Fruit fly (Drosophila melanogaster) whole organism, embryonic: ENCODE data around the gene CG17344.
A peak's percentile ranks its signal among the peaks of the same experiment; 100 is the strongest.

Experiments used
- Abd-B ChIP-seq: fragments of 200-800 bp; sonication (Bioruptor generic); optimal IDR thresholded peaks from 2 replicates; lab custom pipeline; 2018; ENCODE audit warnings: missing biosample characterization, mild to moderate bottlenecking, missing genetic modification characterization, moderate library complexity
- Bdp1 ChIP-seq: fragments of 200-800 bp; sonication (Bioruptor generic); optimal IDR thresholded peaks from 3 replicates; lab custom pipeline; 2016; ENCODE audit warnings: missing biosample characterization, missing genetic modification characterization
- CG10147 ChIP-seq: fragments of 200-800 bp; sonication (Bioruptor generic); optimal IDR thresholded peaks from 2 replicates; lab custom pipeline; 2019; ENCODE audit warnings: missing biosample characterization, mild to moderate bottlenecking, missing genetic modification characterization, moderate library complexity
- CG10959 ChIP-seq: fragments of 200-800 bp; sonication (Bioruptor generic); IDR thresholded peaks from 2 replicates; pipeline ENCODE4 v1.3.6; 2022; ENCODE audit warnings: missing biosample characterization, missing genetic modification characterization
- CG12236 ChIP-seq: fragments of 200-800 bp; sonication (Bioruptor generic); optimal IDR thresholded peaks from 2 replicates; lab custom pipeline; 2016; ENCODE audit warnings: missing biosample characterization, missing genetic modification characterization
- CG12659 ChIP-seq: fragments of 200-800 bp; sonication (Bioruptor generic); optimal IDR thresholded peaks from 3 replicates; lab custom pipeline; 2017; ENCODE audit warnings: mild to moderate bottlenecking, missing biosample characterization, missing genetic modification reagents, missing genetic modification characterization
- CG13775 ChIP-seq: fragments of 200-800 bp; sonication (Bioruptor generic); optimal IDR thresholded peaks from 3 replicates; lab custom pipeline; 2017; ENCODE audit warnings: missing biosample characterization, mild to moderate bottlenecking, missing genetic modification characterization
- CG14860 ChIP-seq: fragments of 200-800 bp; sonication (Bioruptor generic); IDR thresholded peaks from 3 replicates; pipeline ENCODE4 v1.3.6; 2022; ENCODE audit warnings: missing biosample characterization, missing genetic modification characterization; ENCODE audit not compliant: partially characterized antibody
- CG15073 ChIP-seq: fragments of 200-800 bp; sonication (Bioruptor generic); optimal IDR thresholded peaks from 2 replicates; lab custom pipeline; 2016; ENCODE audit warnings: missing biosample characterization, missing genetic modification characterization
- CG15269 ChIP-seq: fragments of 200-800 bp; sonication (Bioruptor generic); optimal IDR thresholded peaks from 2 replicates; lab custom pipeline; 2018; ENCODE audit warnings: missing biosample characterization, mild to moderate bottlenecking, missing genetic modification characterization, moderate library complexity
- CG15479 ChIP-seq: fragments of 200-800 bp; sonication (Bioruptor generic); optimal IDR thresholded peaks from 3 replicates; lab custom pipeline; 2019; ENCODE audit warnings: missing biosample characterization, mild to moderate bottlenecking, missing genetic modification characterization, moderate library complexity
- CG17802 ChIP-seq: fragments of 200-800 bp; sonication (Bioruptor generic); optimal IDR thresholded peaks from 2 replicates; lab custom pipeline; 2018; ENCODE audit warnings: missing biosample characterization, mild to moderate bottlenecking, missing genetic modification characterization, moderate library complexity
- CG2199 ChIP-seq: fragments of 200-800 bp; sonication (Bioruptor generic); IDR thresholded peaks from 3 replicates; pipeline ENCODE4 v1.3.6; 2022; ENCODE audit warnings: missing biosample characterization, missing genetic modification characterization
- CG2875 ChIP-seq: fragments of 200-800 bp; sonication (Bioruptor generic); optimal IDR thresholded peaks from 2 replicates; lab custom pipeline; 2017; ENCODE audit warnings: missing biosample characterization, mild to moderate bottlenecking, missing genetic modification characterization, missing genetic modification reagents
- CG30403 ChIP-seq: fragments of 200-800 bp; sonication (Bioruptor generic); optimal IDR thresholded peaks from 3 replicates; lab custom pipeline; 2016; ENCODE audit warnings: missing biosample characterization, missing genetic modification characterization
- CG32532 ChIP-seq: fragments of 200-800 bp; sonication (Bioruptor generic); IDR thresholded peaks from 2 replicates; pipeline ENCODE4 v1.3.6; 2022; ENCODE audit warnings: missing biosample characterization, missing genetic modification characterization
- CG6175 ChIP-seq: fragments of 200-800 bp; sonication (Bioruptor generic); IDR thresholded peaks from 3 replicates; pipeline ENCODE4 v1.3.6; 2022; ENCODE audit warnings: missing biosample characterization, missing genetic modification characterization
- CG6272 ChIP-seq: fragments of 200-800 bp; sonication (Bioruptor generic); IDR thresholded peaks from 2 replicates; pipeline ENCODE4 v1.3.6; 2022; ENCODE audit warnings: missing biosample characterization, missing genetic modification characterization
- CG6813 ChIP-seq: fragments of 200-800 bp; sonication (Bioruptor generic); optimal IDR thresholded peaks from 2 replicates; lab custom pipeline; 2017; ENCODE audit warnings: missing biosample characterization, missing genetic modification characterization, mild to moderate bottlenecking, moderate library complexity, missing genetic modification reagents
- CG9932 ChIP-seq: fragments of 200-800 bp; sonication (Bioruptor generic); IDR thresholded peaks from 2 replicates; pipeline ENCODE4 v1.3.6; 2022; ENCODE audit warnings: missing biosample characterization, missing genetic modification characterization
- Dip3 ChIP-seq: fragments of 200-800 bp; sonication (Bioruptor generic); optimal IDR thresholded peaks from 3 replicates; lab custom pipeline; 2016; ENCODE audit warnings: missing biosample characterization, missing genetic modification characterization
- Dll ChIP-seq: fragments of 200-800 bp; sonication (Bioruptor generic); IDR thresholded peaks from 4 replicates; pipeline ENCODE4 v1.3.6; 2022; ENCODE audit warnings: missing biosample characterization, missing genetic modification characterization; ENCODE audit not compliant: partially characterized antibody
- Eip74EF ChIP-seq, 2 experiments: fragments of 200-800 bp in 1 of 2; fragments of >200 bp in 1 of 2; sonication (Bioruptor generic) in 1 of 2; optimal IDR thresholded peaks; 2 replicates each; lab custom pipeline; 2017 to 2019; ENCODE audit warnings: missing biosample characterization in 2 of 2, missing genetic modification characterization in 2 of 2, mild to moderate bottlenecking in 1 of 2, moderate library complexity in 1 of 2
- Fer2 ChIP-seq: fragments of 200-800 bp; sonication (Bioruptor generic); optimal IDR thresholded peaks from 2 replicates; lab custom pipeline; 2018; ENCODE audit warnings: missing biosample characterization, mild to moderate bottlenecking, missing genetic modification characterization, moderate library complexity
- Hey ChIP-seq: fragments of 200-800 bp; sonication (Bioruptor generic); optimal IDR thresholded peaks from 3 replicates; lab custom pipeline; 2018; ENCODE audit warnings: missing biosample characterization, mild to moderate bottlenecking, missing genetic modification characterization
- Neu2 ChIP-seq: fragments of 200-800 bp; sonication (Bioruptor generic); optimal IDR thresholded peaks from 3 replicates; lab custom pipeline; 2016; ENCODE audit warnings: missing biosample characterization, missing genetic modification characterization, borderline replicate concordance
- Rx ChIP-seq: fragments of 200-800 bp; sonication (Bioruptor generic); IDR thresholded peaks from 2 replicates; pipeline ENCODE4 v1.3.6; 2022; ENCODE audit warnings: missing biosample characterization, missing genetic modification characterization
- Spps ChIP-seq: fragments of 200-800 bp; sonication (Bioruptor generic); optimal IDR thresholded peaks from 2 replicates; lab custom pipeline; 2018; ENCODE audit warnings: missing biosample characterization, mild to moderate bottlenecking, missing genetic modification characterization
- Sry-β ChIP-seq: fragments of 200-800 bp; sonication (Bioruptor generic); optimal IDR thresholded peaks from 2 replicates; lab custom pipeline; 2018; ENCODE audit warnings: missing biosample characterization, mild to moderate bottlenecking, missing genetic modification characterization, moderate library complexity
- Vsx1 ChIP-seq: fragments of 200-800 bp; sonication (Bioruptor generic); optimal IDR thresholded peaks from 2 replicates; lab custom pipeline; 2017; ENCODE audit warnings: missing biosample characterization, mild to moderate bottlenecking, missing genetic modification characterization, missing genetic modification reagents
- bowl ChIP-seq: fragments of 200-800 bp; sonication (Bioruptor generic); IDR thresholded peaks from 2 replicates; pipeline ENCODE4 v1.3.6; 2022; ENCODE audit warnings: missing biosample characterization, missing genetic modification characterization
- bsh ChIP-seq, 2 experiments: fragments of 200-800 bp; sonication (Bioruptor generic); optimal IDR thresholded peaks; 2 replicates each; lab custom pipeline; 2017 to 2018; ENCODE audit warnings: mild to moderate bottlenecking in 2 of 2, missing biosample characterization in 2 of 2, missing genetic modification characterization in 2 of 2, moderate library complexity in 1 of 2
- chif ChIP-seq, 2 experiments: fragments of 200-800 bp; sonication (Bioruptor generic); optimal IDR thresholded peaks; 3 replicates each; lab custom pipeline; 2016; ENCODE audit warnings: missing biosample characterization in 2 of 2, missing genetic modification characterization in 2 of 2
- crc ChIP-seq: fragments of 200-800 bp; sonication (Bioruptor generic); optimal IDR thresholded peaks from 2 replicates; lab custom pipeline; 2016; ENCODE audit warnings: missing biosample characterization, missing genetic modification characterization
- dmrt99B ChIP-seq: fragments of 200-800 bp; sonication (Bioruptor generic); optimal IDR thresholded peaks from 2 replicates; lab custom pipeline; 2018; ENCODE audit warnings: missing biosample characterization, mild to moderate bottlenecking, missing genetic modification characterization, moderate library complexity
- dpn ChIP-seq, 2 experiments: fragments of 200-800 bp; sonication (Bioruptor generic); optimal IDR thresholded peaks; 3 replicates each; lab custom pipeline; 2016; ENCODE audit warnings: missing biosample characterization in 2 of 2, missing genetic modification characterization in 2 of 2
- eve ChIP-seq, 2 experiments: fragments of >200 bp; optimal IDR thresholded peaks; 2 replicates each; lab custom pipeline; 2017; ENCODE audit warnings: missing biosample characterization in 2 of 2, missing genetic modification characterization in 2 of 2
- fd102C ChIP-seq: fragments of 200-800 bp; sonication (Bioruptor generic); optimal IDR thresholded peaks from 2 replicates; lab custom pipeline; 2018; ENCODE audit warnings: missing biosample characterization, mild to moderate bottlenecking, missing genetic modification characterization, moderate library complexity
- grau ChIP-seq: fragments of 200-800 bp; optimal IDR thresholded peaks from 3 replicates; lab custom pipeline; 2019; ENCODE audit warnings: missing biosample characterization, mild to moderate bottlenecking, missing genetic modification characterization, moderate library complexity
- lmd ChIP-seq: fragments of 200-800 bp; sonication (Bioruptor generic); IDR thresholded peaks from 2 replicates; pipeline ENCODE4 v1.3.6; 2022; ENCODE audit warnings: missing biosample characterization, missing genetic modification characterization
- lov ChIP-seq, 2 experiments: fragments of 200-800 bp in 1 of 2; fragments of >200 bp in 1 of 2; sonication (Bioruptor generic) in 1 of 2; IDR thresholded peaks in 1 of 2; optimal IDR thresholded peaks in 1 of 2; 2 replicates in 1 of 2; 3 replicates in 1 of 2; pipeline versions ENCODE4 v1.3.6 to Lab custom; 2017 to 2022; ENCODE audit warnings: missing biosample characterization in 1 of 2, missing genetic modification characterization in 1 of 2
- nmo ChIP-seq: fragments of 200-800 bp; sonication (Bioruptor generic); optimal IDR thresholded peaks from 2 replicates; lab custom pipeline; 2018; ENCODE audit warnings: missing biosample characterization, mild to moderate bottlenecking, missing genetic modification characterization, moderate library complexity
- phol ChIP-seq: fragments of 200-800 bp; sonication (Bioruptor generic); optimal IDR thresholded peaks from 3 replicates; lab custom pipeline; 2018; ENCODE audit warnings: missing biosample characterization, mild to moderate bottlenecking, missing genetic modification characterization, moderate library complexity
- pros ChIP-seq: fragments of 200-800 bp; sonication (Bioruptor generic); optimal IDR thresholded peaks from 3 replicates; lab custom pipeline; 2019; ENCODE audit warnings: missing biosample characterization, mild to moderate bottlenecking, missing genetic modification characterization, moderate library complexity
- sna ChIP-seq: fragments of 200-800 bp; sonication (Bioruptor generic); IDR thresholded peaks from 2 replicates; pipeline ENCODE4 v1.3.6; 2022; ENCODE audit warnings: missing biosample characterization, missing genetic modification characterization; ENCODE audit not compliant: partially characterized antibody
- toy ChIP-seq: fragments of 200-800 bp; sonication (Bioruptor generic); IDR thresholded peaks from 2 replicates; pipeline ENCODE4 v1.3.6; 2022; ENCODE audit warnings: missing biosample characterization, missing genetic modification characterization
- ttk ChIP-seq: fragments of 200-800 bp; sonication (Bioruptor generic); IDR thresholded peaks from 2 replicates; pipeline ENCODE4 v2.1.2; 2022; ENCODE audit warnings: missing biosample characterization, missing genetic modification characterization
- zfh1 ChIP-seq: fragments of 200-800 bp; sonication (Bioruptor generic); IDR thresholded peaks from 3 replicates; pipeline ENCODE4 v1.3.6; 2022; ENCODE audit warnings: missing biosample characterization, missing genetic modification characterization

The CG17344 gene

dm6 chr2L:19135955-19136677 lies 34.3 kb downstream of the CG17344 start (continued):
- TF ChIP-seq ttk (GFP tag; lab: Robert Waterston, UW) = no peak
- TF ChIP-seq Dip3 = no peak
- peak; percentile 34 for TF ChIP-seq dmrt99B
- TF ChIP-seq CG10147 (GFP tag; lab: Kevin White, UChicago) = no peak
- TF ChIP-seq Hey = no peak
- TF ChIP-seq bsh (GFP tag; optimal IDR thresholded peaks at IDR 0.05; lab: Kevin White, UChicago) = peak; percentile 32 to 50
- TF ChIP-seq Bdp1 = no peak
- TF ChIP-seq CG6813 (GFP tag; lab: Kevin White, UChicago) = no peak
- no peak for TF ChIP-seq lmd (GFP tag; lab: Robert Waterston, UW)
- no peak for TF ChIP-seq CG12659 (GFP tag; lab: Kevin White, UChicago)
- TF ChIP-seq Abd-B = no peak
- TF ChIP-seq chif (GFP tag; optimal IDR thresholded peaks at IDR 0.05; lab: Kevin White, UChicago) = peak in 1 of 2 experiments; percentile 6
- TF ChIP-seq dpn (GFP tag; optimal IDR thresholded peaks at IDR 0.05; lab: Kevin White, UChicago) = no peak
- no peak for TF ChIP-seq fd102C (GFP tag; lab: Kevin White, UChicago)
- no peak for TF ChIP-seq Rx
- TF ChIP-seq Dll (GFP tag; lab: Robert Waterston, UW) = no peak
- TF ChIP-seq CG6175 = 0 out of 3 replicates have a peak, but pooled peaks have one; percentile 26
- TF ChIP-seq CG15269 (tag; lab: Kevin White, UChicago) = no peak
- TF ChIP-seq lov (optimal IDR thresholded peaks at IDR 0.05; lab: Kevin White, UChicago) = no peak
- no peak for TF ChIP-seq lov (GFP tag; IDR thresholded peaks at IDR 0.05; lab: Robert Waterston, UW)

- TF ChIP-seq CG10959 (0 out of 2 replicates have a peak, but pooled peaks have one; percentile 31), pros (GFP tag; lab: Kevin White, UChicago) (peak; percentile 34), Neu2 (GFP tag; lab: Kevin White, UChicago) (no peak), crc (no peak), phol (tag; lab: Kevin White, UChicago) (peak; percentile 60), CG6272 (GFP tag; lab: Robert Waterston, UW) (no peak), bowl (GFP tag; lab: Robert Waterston, UW) (no peak), Vsx1 (GFP tag; lab: Kevin White, UChicago) (peak; percentile 4), bsh (GFP tag; optimal IDR thresholded peaks at IDR 0.05; lab: Kevin White, UChicago) (peak; percentile 44 to 88), CG30403 (GFP tag; lab: Kevin White, UChicago) (peak; percentile 2), Spps (tag; lab: Kevin White, UChicago) (peak; percentile 30), Sry-β (GFP tag; lab: Kevin White, UChicago) (no peak), eve (GFP tag; optimal IDR thresholded peaks at IDR 0.05; lab: Kevin White, UChicago) (no peak), toy (GFP tag; lab: Robert Waterston, UW) (no peak), CG13775 (GFP tag; lab: Kevin White, UChicago) (peak; percentile 33), CG2875 (peak; percentile 25), CG32532 (no peak), zfh1 (0 out of 3 replicates have a peak, but pooled peaks have one; percentile 25), sna (GFP tag; lab: Robert Waterston, UW) (no peak), Fer2 (tag; lab: Kevin White, UChicago) (no peak), CG17802 (no peak), CG14860 (GFP tag; lab: Robert Waterston, UW) (no peak), CG9932 (GFP tag; lab: Robert Waterston, UW) (no peak), CG15479 (GFP tag; lab: Kevin White, UChicago) (no peak), CG12236 (no peak), CG15073 (GFP tag; lab: Kevin White, UChicago) (peak; percentile 36), grau (tag; lab: Kevin White, UChicago) (peak; percentile 22), nmo (GFP tag; lab: Kevin White, UChicago) (peak; percentile 51), Eip74EF (GFP tag; optimal IDR thresholded peaks at IDR 0.05; lab: Kevin White, UChicago) (no peak), CG2199 (0 out of 3 replicates have a peak, but pooled peaks have one; percentile 47)
These were observed 34.9 kb downstream of the CG17344 start for dm6 chr2L:19136735-19137134.
